Worm (Caenorhabditis elegans): ENCODE measurements around the gene W02H5.8.

W02H5.8 gene

DNA sequence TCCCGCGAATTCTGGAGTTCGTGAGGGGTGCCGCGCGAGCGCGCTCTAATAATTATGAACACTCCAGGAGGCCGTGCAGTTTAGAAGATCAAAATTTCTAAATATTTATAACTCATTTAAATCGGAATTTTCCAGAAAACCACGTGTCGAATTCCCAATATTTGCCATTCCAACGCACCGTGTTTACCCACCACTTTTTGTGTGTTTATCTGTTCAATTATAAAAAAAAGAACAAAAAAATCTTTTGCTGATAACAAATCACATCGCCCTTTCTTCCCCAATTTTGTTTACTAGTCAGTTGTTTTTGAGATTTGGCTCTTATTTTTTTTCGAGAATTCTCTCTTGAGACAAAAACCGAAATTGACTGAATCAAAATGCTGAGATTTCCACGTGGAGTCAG, 3.7 kb upstream of the W02H5.8 start:
- TF ChIP-seq ceh-82 (tag; optimal IDR thresholded peaks at IDR 0.05), result no peak
- no peak for TF ChIP-seq mdl-1 (tag; optimal IDR thresholded peaks at IDR 0.05)
- no peak for TF ChIP-seq nhr-25 (tag; optimal IDR thresholded peaks at IDR 0.05)
- TF ChIP-seq lsy-12 (tag; optimal IDR thresholded peaks at IDR 0.05), result no peak
- no peak for TF ChIP-seq daf-12 (tag; optimal IDR thresholded peaks at IDR 0.05)
- TF ChIP-seq elt-2 (tag; optimal IDR thresholded peaks at IDR 0.05), result peak; percentile 43
- TF ChIP-seq ama-1 (optimal IDR thresholded peaks at IDR 0.05), result no peak
- TF ChIP-seq pha-4 (tag; optimal IDR thresholded peaks at IDR 0.05), result peak; percentile 78
- TF ChIP-seq ZK546.5 (tag; optimal IDR thresholded peaks at IDR 0.05), result no peak
- TF ChIP-seq fkh-10 (GFP tag; optimal IDR thresholded peaks at IDR 0.05), result no peak
- no peak for TF ChIP-seq egl-27 (tag; optimal IDR thresholded peaks at IDR 0.05)
- no peak for TF ChIP-seq R02D3.7 (tag; optimal IDR thresholded peaks at IDR 0.05)
- no peak for TF ChIP-seq lin-39 (tag; optimal IDR thresholded peaks at IDR 0.05)
- TF ChIP-seq nhr-43 (tag; optimal IDR thresholded peaks at IDR 0.05; ENCODE audit: poor library complexity, severe bottlenecking), result no peak
- TF ChIP-seq ceh-28 (tag; optimal IDR thresholded peaks at IDR 0.05), result no peak

DNA sequence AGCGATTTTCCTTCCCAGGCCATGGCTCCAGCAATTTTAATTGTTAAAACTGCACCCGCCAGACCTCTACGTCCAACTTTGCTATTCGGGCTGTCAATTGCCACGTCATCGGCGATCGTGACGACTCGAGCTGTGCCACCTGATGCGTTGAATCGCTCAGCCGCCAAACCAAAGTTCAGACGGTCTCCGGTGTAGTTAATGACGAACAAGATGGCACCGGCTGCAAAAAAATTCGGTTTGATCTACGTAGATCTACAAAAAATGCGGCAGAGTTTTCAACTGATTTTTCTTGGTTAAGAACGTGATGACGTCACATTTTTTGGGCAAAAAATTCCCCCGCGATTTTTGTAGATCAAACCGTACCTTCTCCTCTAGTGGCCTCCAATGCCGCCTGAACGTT, 1.5 kb downstream of the W02H5.8 start:
- TF ChIP-seq R02D3.7 (tag; optimal IDR thresholded peaks at IDR 0.05) (no peak), sea-2 (GFP tag; optimal IDR thresholded peaks at IDR 0.05) (no peak), elt-2 (tag; optimal IDR thresholded peaks at IDR 0.05) (no peak), nhr-237 (tag; optimal IDR thresholded peaks at IDR 0.05) (no peak), nfya-1 (tag; optimal IDR thresholded peaks at IDR 0.05; ENCODE audit: insufficient read depth) (no peak), pqm-1 (tag; optimal IDR thresholded peaks at IDR 0.05) (no peak), fos-1 (tag; optimal IDR thresholded peaks at IDR 0.05) (no peak)

DNA sequence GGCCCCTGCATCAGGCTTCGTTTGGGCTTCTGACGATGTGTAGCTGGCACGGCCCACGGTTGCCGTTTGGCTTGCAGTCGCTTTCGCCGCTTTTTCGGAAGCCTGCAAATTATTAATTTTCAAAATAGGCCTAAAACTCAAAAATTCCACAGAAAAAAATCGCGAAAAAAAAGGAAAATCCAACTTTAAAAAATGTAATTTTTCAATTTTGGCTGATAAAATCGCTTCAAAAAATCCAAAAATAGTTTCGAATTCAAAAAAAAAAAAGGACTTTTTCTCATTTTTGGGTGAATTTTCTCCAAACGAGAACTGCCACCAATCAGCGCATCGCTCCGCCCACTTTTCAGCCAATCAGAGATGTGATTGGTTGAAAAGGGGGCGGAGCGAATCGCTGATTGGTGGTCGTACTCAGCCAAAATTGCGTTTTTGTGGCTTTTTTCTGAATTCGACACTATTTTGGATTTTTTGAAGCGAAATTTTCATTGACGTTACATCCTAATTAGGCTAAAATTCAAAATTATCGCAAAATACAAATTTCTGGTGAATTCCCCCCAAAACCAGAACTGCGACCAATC, 5.1 kb downstream of the W02H5.8 start:
- TF ChIP-seq unc-39 (tag; optimal IDR thresholded peaks at IDR 0.05), result no peak
- no peak for TF ChIP-seq eor-1 (tag; optimal IDR thresholded peaks at IDR 0.05)
- no peak for TF ChIP-seq nhr-23 (tag; optimal IDR thresholded peaks at IDR 0.05)
- TF ChIP-seq zag-1 (tag; optimal IDR thresholded peaks at IDR 0.05), result no peak
- TF ChIP-seq nfya-1 (tag; optimal IDR thresholded peaks at IDR 0.05; ENCODE audit: insufficient read depth), result peak; percentile 86
- TF ChIP-seq tbx-2 (tag; optimal IDR thresholded peaks at IDR 0.05), result no peak

DNA sequence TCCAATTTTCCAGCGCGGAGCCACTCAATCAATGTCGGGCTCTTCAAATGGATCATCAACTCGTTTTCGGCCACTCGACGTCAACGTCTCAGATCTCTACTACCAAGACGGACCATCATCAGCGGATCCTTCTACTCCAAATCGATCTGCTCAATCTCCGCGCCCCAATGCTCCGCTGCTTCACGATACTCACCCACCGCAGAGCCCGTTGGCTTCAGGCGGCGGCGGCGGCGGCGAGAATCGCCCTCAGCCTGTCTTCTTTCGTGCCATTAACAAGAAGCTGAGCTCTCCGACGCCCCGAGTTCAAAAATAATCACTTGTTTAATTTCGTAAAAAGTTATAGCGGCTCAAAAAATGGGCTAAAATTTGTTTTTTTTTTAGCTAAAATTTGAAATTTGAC, 6.4 kb downstream of the W02H5.8 start:
- TF ChIP-seq nhr-11 (tag; optimal IDR thresholded peaks at IDR 0.05), result no peak
- no peak for TF ChIP-seq jun-1 (tag; optimal IDR thresholded peaks at IDR 0.05)
- TF ChIP-seq fkh-10 (GFP tag; optimal IDR thresholded peaks at IDR 0.05), result no peak
- TF ChIP-seq egl-27 (tag; optimal IDR thresholded peaks at IDR 0.05), result no peak
- TF ChIP-seq unc-62 (GFP tag; optimal IDR thresholded peaks at IDR 0.05), result no peak
- TF ChIP-seq zag-1 (tag; optimal IDR thresholded peaks at IDR 0.05), result no peak
- TF ChIP-seq snpc-4 (tag; optimal IDR thresholded peaks at IDR 0.05), result no peak
- TF ChIP-seq ceh-16 (tag; optimal IDR thresholded peaks at IDR 0.05), result no peak
- no peak for TF ChIP-seq pqm-1 (tag; optimal IDR thresholded peaks at IDR 0.05)

DNA sequence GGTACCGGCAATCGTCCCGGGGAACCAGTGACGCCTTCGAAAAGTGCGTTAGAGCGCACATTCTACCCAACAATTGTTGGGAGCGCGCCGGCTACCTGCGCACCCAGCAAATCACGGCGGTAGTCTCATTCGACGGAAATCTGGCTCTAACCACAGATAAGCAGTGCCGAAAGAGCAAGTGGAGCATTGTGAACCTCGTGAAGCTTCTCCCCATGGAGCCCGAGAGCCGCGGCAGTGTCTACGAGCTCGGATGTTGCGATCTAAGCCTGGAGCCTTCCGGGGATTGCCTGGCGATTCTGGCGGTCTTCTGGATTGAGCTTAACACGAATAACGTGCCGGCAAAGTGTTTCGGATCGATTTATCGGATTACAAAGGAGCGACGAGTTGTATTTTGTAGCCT, 13.0 kb downstream of the W02H5.8 start:
- TF ChIP-seq egl-5 (tag; optimal IDR thresholded peaks at IDR 0.05) (no peak), ztf-11 (tag; optimal IDR thresholded peaks at IDR 0.05) (no peak), fkh-2 (tag; optimal IDR thresholded peaks at IDR 0.05) (no peak), nhr-25 (tag; optimal IDR thresholded peaks at IDR 0.05) (no peak)

DNA sequence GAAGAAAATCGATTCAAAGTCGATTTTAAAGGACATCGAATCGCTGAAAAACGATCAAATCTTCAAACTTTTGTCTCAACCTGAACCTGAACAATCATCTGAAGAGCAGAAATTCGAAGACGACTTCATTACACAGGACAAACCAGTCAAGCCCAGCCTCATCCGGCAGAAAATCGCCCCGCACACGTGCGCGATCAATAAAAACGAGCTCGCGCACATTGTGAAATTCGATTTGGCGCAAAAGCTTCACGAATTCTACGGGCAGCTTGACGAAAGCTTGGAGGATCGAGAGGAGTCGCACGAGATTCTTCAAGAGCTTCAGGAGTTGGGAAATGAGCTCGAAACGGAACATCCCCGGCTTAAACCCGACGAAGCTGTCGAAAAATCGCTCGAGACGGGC, 13.4 kb downstream of the W02H5.8 start, which contains the start of gene W02H5.2:
Gene W02H5.2 (plus strand): TSS at position 301 of the 400 bp plus-strand sequence.
- TF ChIP-seq pqm-1 (tag; optimal IDR thresholded peaks at IDR 0.05) (no peak), fkh-10 (GFP tag; optimal IDR thresholded peaks at IDR 0.05) (no peak), hmg-11 (tag; optimal IDR thresholded peaks at IDR 0.05) (no peak), nhr-237 (tag; optimal IDR thresholded peaks at IDR 0.05) (no peak), lsy-12 (tag; optimal IDR thresholded peaks at IDR 0.05) (no peak), eor-1 (tag; optimal IDR thresholded peaks at IDR 0.05) (no peak), mml-1 (tag; optimal IDR thresholded peaks at IDR 0.05) (no peak), ceh-16 (tag; optimal IDR thresholded peaks at IDR 0.05) (no peak), lin-15B (tag; optimal IDR thresholded peaks at IDR 0.05) (no peak), elt-2 (tag; optimal IDR thresholded peaks at IDR 0.05) (no peak), egl-5 (tag; optimal IDR thresholded peaks at IDR 0.05) (no peak), mdl-1 (tag; optimal IDR thresholded peaks at IDR 0.05) (no peak), nhr-25 (tag; optimal IDR thresholded peaks at IDR 0.05) (no peak), unc-39 (tag; optimal IDR thresholded peaks at IDR 0.05) (no peak)

All from whole organism, L3 larva.